Worm (Caenorhabditis elegans) whole organism, mixed stage, embryonic: Measurements from ENCODE around the gene molo-1.

ENCODE experiments used
- M03D4.4 ChIP-seq: sonication (generic microtip); optimal IDR thresholded peaks from 2 replicates; lab custom pipeline; 2017; ENCODE audit warnings: mild to moderate bottlenecking, missing genetic modification characterization, missing compliant biosample characterization
- bed-3 ChIP-seq: fragments of 200-800 bp; sonication (Bioruptor generic); optimal IDR thresholded peaks from 3 replicates; lab custom pipeline; 2018; ENCODE audit warnings: mild to moderate bottlenecking, missing genetic modification characterization, moderate library complexity, missing compliant biosample characterization
- blmp-1 ChIP-seq: fragments of 150-350 bp; optimal IDR thresholded peaks from 2 replicates; lab custom pipeline; 2014; ENCODE audit warnings: missing biosample characterization, missing genetic modification characterization
- ceh-39 ChIP-seq: fragments of 150-350 bp; optimal IDR thresholded peaks from 2 replicates; lab custom pipeline; 2014; ENCODE audit warnings: missing biosample characterization, missing genetic modification characterization
- ceh-43 ChIP-seq: fragments of 200-800 bp; sonication (Bioruptor generic); optimal IDR thresholded peaks from 2 replicates; lab custom pipeline; 2018; ENCODE audit warnings: mild to moderate bottlenecking, missing genetic modification characterization, moderate library complexity, missing compliant biosample characterization
- ceh-83 ChIP-seq: fragments of 200-800 bp; sonication (Bioruptor generic); optimal IDR thresholded peaks from 2 replicates; lab custom pipeline; 2018; ENCODE audit warnings: mild to moderate bottlenecking, missing genetic modification characterization, missing compliant biosample characterization
- ces-1 ChIP-seq: fragments of 150-350 bp; optimal IDR thresholded peaks from 2 replicates; lab custom pipeline; 2014; ENCODE audit warnings: missing biosample characterization, missing genetic modification reagents, missing genetic modification characterization
- cnd-1 ChIP-seq: fragments of 200-800 bp; sonication (Bioruptor generic); optimal IDR thresholded peaks from 2 replicates; lab custom pipeline; 2018; ENCODE audit warnings: mild to moderate bottlenecking, missing genetic modification characterization, missing compliant biosample characterization
- drap-1 ChIP-seq: fragments of 200-800 bp; sonication (Bioruptor generic); optimal IDR thresholded peaks from 3 replicates; lab custom pipeline; 2018; ENCODE audit warnings: mild to moderate bottlenecking, missing genetic modification characterization, missing compliant biosample characterization
- elt-1 ChIP-seq: sonication (generic microtip); optimal IDR thresholded peaks from 2 replicates; lab custom pipeline; 2017; ENCODE audit warnings: missing genetic modification characterization, mild to moderate bottlenecking, missing compliant biosample characterization, antibody characterized with exemption, moderate library complexity, borderline replicate concordance; ENCODE audit not compliant: insufficient read depth
- elt-3 ChIP-seq: fragments of 150-350 bp; optimal IDR thresholded peaks from 2 replicates; lab custom pipeline; 2014; ENCODE audit warnings: missing biosample characterization, missing genetic modification characterization
- flh-1 ChIP-seq: fragments of 200-800 bp; sonication (Bioruptor generic); optimal IDR thresholded peaks from 2 replicates; lab custom pipeline; 2018; ENCODE audit warnings: mild to moderate bottlenecking, missing genetic modification characterization, moderate library complexity, missing compliant biosample characterization
- ham-2 ChIP-seq: fragments of 200-800 bp; sonication (Bioruptor generic); optimal IDR thresholded peaks from 2 replicates; lab custom pipeline; 2018; ENCODE audit warnings: mild to moderate bottlenecking, missing genetic modification characterization, missing compliant biosample characterization
- hlh-1 ChIP-seq: fragments of 150-350 bp; optimal IDR thresholded peaks from 2 replicates; lab custom pipeline; 2014; ENCODE audit warnings: missing biosample characterization, missing genetic modification reagents, missing genetic modification characterization
- lin-13 ChIP-seq: fragments of 150-350 bp; optimal IDR thresholded peaks from 2 replicates; lab custom pipeline; 2014; ENCODE audit warnings: missing biosample characterization, missing genetic modification characterization
- lin-32 ChIP-seq: fragments of 200-800 bp; sonication (Bioruptor generic); optimal IDR thresholded peaks from 2 replicates; lab custom pipeline; 2018; ENCODE audit warnings: mild to moderate bottlenecking, missing genetic modification characterization, missing compliant biosample characterization
- lsy-2 ChIP-seq: fragments of 150-350 bp; optimal IDR thresholded peaks from 2 replicates; lab custom pipeline; 2014; ENCODE audit warnings: missing biosample characterization, missing genetic modification characterization
- mab-5 ChIP-seq: fragments of 150-350 bp; optimal IDR thresholded peaks from 2 replicates; lab custom pipeline; 2014; ENCODE audit warnings: missing biosample characterization, missing genetic modification characterization
- mep-1 ChIP-seq: fragments of 150-350 bp; optimal IDR thresholded peaks from 2 replicates; lab custom pipeline; 2017; ENCODE audit warnings: missing biosample characterization, missing genetic modification reagents, missing genetic modification characterization, inconsistent platforms
- mls-2 ChIP-seq: sonication (generic microtip); optimal IDR thresholded peaks from 2 replicates; lab custom pipeline; 2016; ENCODE audit warnings: mild to moderate bottlenecking, missing genetic modification characterization, moderate library complexity, missing compliant biosample characterization
- nhr-12 ChIP-seq: fragments of 150-350 bp; optimal IDR thresholded peaks from 2 replicates; lab custom pipeline; 2014; ENCODE audit warnings: missing biosample characterization, missing genetic modification characterization
- nhr-2 ChIP-seq: fragments of 150-350 bp; optimal IDR thresholded peaks from 2 replicates; lab custom pipeline; 2014; ENCODE audit warnings: missing biosample characterization, missing genetic modification characterization
- nhr-237 ChIP-seq: fragments of 150-350 bp; optimal IDR thresholded peaks from 2 replicates; lab custom pipeline; 2014; ENCODE audit warnings: missing biosample characterization, missing genetic modification characterization
- nhr-28 ChIP-seq: fragments of 150-350 bp; optimal IDR thresholded peaks from 2 replicates; lab custom pipeline; 2014; ENCODE audit warnings: missing biosample characterization, missing genetic modification characterization
- nhr-76 ChIP-seq: sonication (generic microtip); optimal IDR thresholded peaks from 2 replicates; lab custom pipeline; 2017; ENCODE audit warnings: missing biosample characterization, missing genetic modification characterization
- pha-4 ChIP-seq: fragments of 150-350 bp; optimal IDR thresholded peaks from 2 replicates; lab custom pipeline; 2018; ENCODE audit warnings: missing biosample characterization, missing genetic modification reagents, missing genetic modification characterization
- sem-2 ChIP-seq: fragments of 200-800 bp; sonication (Bioruptor generic); optimal IDR thresholded peaks from 2 replicates; lab custom pipeline; 2018; ENCODE audit warnings: mild to moderate bottlenecking, missing genetic modification characterization, missing compliant biosample characterization
- snpc-4 ChIP-seq: fragments of 150-350 bp; optimal IDR thresholded peaks from 2 replicates; lab custom pipeline; 2014; ENCODE audit warnings: missing biosample characterization, missing genetic modification characterization
- sptf-1 ChIP-seq: sonication (generic microtip); optimal IDR thresholded peaks from 2 replicates; lab custom pipeline; 2017; ENCODE audit warnings: mild to moderate bottlenecking, missing genetic modification characterization, moderate library complexity, missing compliant biosample characterization
- tbx-8 ChIP-seq: fragments of 200-800 bp; sonication (Bioruptor generic); optimal IDR thresholded peaks from 2 replicates; lab custom pipeline; 2018; ENCODE audit warnings: mild to moderate bottlenecking, missing genetic modification characterization, moderate library complexity, missing compliant biosample characterization
- unc-120 ChIP-seq: sonication (generic microtip); optimal IDR thresholded peaks from 2 replicates; lab custom pipeline; 2017; ENCODE audit warnings: missing genetic modification characterization, missing compliant biosample characterization; ENCODE audit not compliant: poor library complexity, severe bottlenecking
- unc-39 ChIP-seq: fragments of 150-350 bp; optimal IDR thresholded peaks from 2 replicates; lab custom pipeline; 2014; ENCODE audit warnings: missing biosample characterization, missing genetic modification characterization
- unc-62 ChIP-seq: fragments of 150-350 bp; optimal IDR thresholded peaks from 2 replicates; lab custom pipeline; 2014; ENCODE audit warnings: missing biosample characterization, missing genetic modification reagents, missing genetic modification characterization
- zip-8 ChIP-seq: fragments of 150-350 bp; optimal IDR thresholded peaks from 2 replicates; lab custom pipeline; 2014; ENCODE audit warnings: missing biosample characterization, missing genetic modification characterization
- ztf-11 ChIP-seq: fragments of 150-350 bp; optimal IDR thresholded peaks from 2 replicates; lab custom pipeline; 2014; ENCODE audit warnings: missing biosample characterization, missing genetic modification characterization

The molo-1 gene

DNA sequence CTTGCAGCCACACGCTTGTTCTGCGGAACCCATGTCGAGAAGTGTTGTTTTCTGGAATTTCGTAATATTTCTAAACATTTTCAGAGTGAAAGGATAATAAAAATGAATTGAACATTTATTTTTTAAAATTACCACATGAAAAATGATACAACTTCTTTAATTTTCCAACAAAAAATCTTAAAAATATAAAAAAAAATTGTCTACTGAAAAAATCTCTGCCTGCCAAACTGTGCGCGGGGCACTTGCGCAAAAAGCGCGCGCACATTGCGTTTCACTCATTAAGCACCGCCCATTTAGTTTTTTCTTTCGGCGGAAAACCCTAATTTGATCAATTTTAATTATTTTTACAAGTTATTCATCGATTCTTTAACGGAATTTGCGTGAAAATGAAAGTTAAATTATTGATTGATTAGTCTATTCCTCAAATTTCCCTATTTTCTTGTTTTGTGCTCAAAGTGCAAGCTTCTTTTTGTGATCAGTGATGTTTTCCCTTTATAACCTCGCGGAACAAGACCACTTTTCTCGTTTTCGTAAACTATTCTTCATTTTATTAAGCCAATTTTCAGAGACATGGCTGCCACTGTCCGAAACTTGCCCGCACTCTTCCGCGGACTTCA is 18.8 kb upstream of the molo-1 start, which contains the start of the genes nmad-1 and hach-1:
Gene nmad-1 (minus strand): TSS at position 51 of the 617 bp plus-strand sequence.
Gene hach-1 (plus strand): TSS at position 567 of the 617 bp plus-strand sequence.
- peak; percentile 91 for TF ChIP-seq cnd-1 (tag; lab: Kevin White, UChicago)
- TF ChIP-seq nhr-28: no peak
- no peak for TF ChIP-seq unc-62 (GFP tag; lab: Kevin White, UChicago)
- no peak for TF ChIP-seq snpc-4 (tag; lab: Kevin White, UChicago)
- TF ChIP-seq zip-8: no peak
- no peak for TF ChIP-seq unc-39
- TF ChIP-seq nhr-76 (tag; lab: Kevin White, UChicago): peak; percentile 33
- TF ChIP-seq pha-4 (tag; lab: Kevin White, UChicago): no peak
- TF ChIP-seq bed-3 (GFP tag; lab: Kevin White, UChicago): peak; percentile 85
- peak; percentile 97 for TF ChIP-seq ceh-43 (GFP tag; lab: Kevin White, UChicago)
- TF ChIP-seq ceh-83 (GFP tag; lab: Kevin White, UChicago): peak; percentile 94
- peak; percentile 93 for TF ChIP-seq unc-120 (tag; lab: Kevin White, UChicago)
- peak; percentile 95 for TF ChIP-seq M03D4.4 (tag; lab: Kevin White, UChicago)
- TF ChIP-seq mls-2: peak; percentile 98
- peak; percentile 41 for TF ChIP-seq ceh-39
- peak; percentile 87 for TF ChIP-seq drap-1 (GFP tag; lab: Kevin White, UChicago)
- no peak for TF ChIP-seq nhr-12
- TF ChIP-seq elt-1: peak; percentile 35
- peak; percentile 24 for TF ChIP-seq nhr-237 (tag; lab: Kevin White, UChicago)
- TF ChIP-seq sem-2 (GFP tag; lab: Kevin White, UChicago): peak; percentile 76
- peak; percentile 90 for TF ChIP-seq mep-1 (tag; lab: Kevin White, UChicago)
- TF ChIP-seq lsy-2 (tag; lab: Kevin White, UChicago): peak; percentile 64
- TF ChIP-seq ces-1 (GFP tag; lab: Kevin White, UChicago): peak; percentile 91
- peak; percentile 74 for TF ChIP-seq blmp-1 (tag; lab: Kevin White, UChicago)
- no peak for TF ChIP-seq elt-3 (tag; lab: Kevin White, UChicago)
- TF ChIP-seq nhr-2 (tag; lab: Kevin White, UChicago): no peak
- TF ChIP-seq lin-13 (tag; lab: Kevin White, UChicago): peak; percentile 69
- TF ChIP-seq ztf-11 (tag; lab: Kevin White, UChicago): peak; percentile 67
- TF ChIP-seq flh-1 (GFP tag; lab: Kevin White, UChicago): peak; percentile 81
- TF ChIP-seq ham-2 (GFP tag; lab: Kevin White, UChicago): peak; percentile 64
- peak; percentile 98 for TF ChIP-seq sptf-1 (tag; lab: Kevin White, UChicago)
- peak; percentile 71 for TF ChIP-seq hlh-1 (tag; lab: Kevin White, UChicago)
- peak; percentile 56 for TF ChIP-seq mab-5
- TF ChIP-seq tbx-8 (GFP tag; lab: Kevin White, UChicago): peak; percentile 87
- peak; percentile 36 for TF ChIP-seq lin-32

DNA sequence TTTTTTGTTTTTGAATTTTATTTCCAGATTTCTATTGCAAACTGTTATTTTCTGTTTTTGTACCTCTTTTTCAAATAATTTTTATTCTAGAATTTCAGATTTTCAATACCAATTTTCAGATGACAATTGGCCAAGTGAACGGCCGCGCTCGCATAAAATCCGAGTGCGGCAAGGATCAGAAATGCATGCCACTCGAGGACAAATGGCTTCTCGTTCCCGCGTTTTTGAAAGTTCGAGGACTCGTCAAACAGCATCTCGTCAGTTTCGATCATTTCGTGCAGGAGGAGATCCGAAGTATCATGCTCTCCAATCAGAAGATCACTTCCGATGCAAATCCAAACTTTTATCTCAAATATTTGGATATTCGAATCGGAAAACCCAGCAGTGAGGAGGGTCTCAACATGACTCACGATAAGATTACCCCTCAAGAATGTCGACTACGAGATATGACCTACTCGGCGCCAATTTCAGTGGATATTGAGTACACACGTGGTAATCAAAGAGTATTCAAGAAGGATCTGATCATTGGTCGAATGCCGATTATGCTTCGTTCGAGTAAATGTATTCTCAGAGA is 16.5 kb upstream of the molo-1 start, which contains the start of gene rpc-2:
Gene rpc-2 (plus strand): TSS at position 120 of the 574 bp plus-strand sequence.
- TF ChIP-seq zip-8: no peak

DNA sequence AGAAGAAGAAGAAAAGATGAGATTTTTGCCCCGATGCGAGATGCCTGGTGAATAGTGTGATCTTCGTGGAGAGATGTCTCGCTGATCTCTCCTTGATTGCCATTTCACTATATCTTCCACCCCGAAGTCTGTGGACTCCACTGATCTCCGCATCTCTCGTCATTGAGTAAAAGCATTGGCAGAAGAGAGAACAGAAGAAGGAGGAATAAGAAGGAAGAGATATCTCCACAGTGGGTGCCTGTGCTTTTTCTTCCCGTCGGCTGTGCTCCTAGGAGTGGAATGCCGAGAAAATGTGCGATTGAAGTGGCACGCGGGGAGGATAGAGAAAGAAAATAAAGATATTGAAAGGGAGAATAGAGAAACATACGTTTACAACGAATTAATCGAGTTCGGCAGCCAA is 10.1 kb upstream of the molo-1 start:
- no peak for TF ChIP-seq nhr-76 (tag; lab: Kevin White, UChicago)
- TF ChIP-seq snpc-4 (tag; lab: Kevin White, UChicago): no peak
- TF ChIP-seq mls-2: no peak
- no peak for TF ChIP-seq nhr-12
- no peak for TF ChIP-seq ces-1 (GFP tag; lab: Kevin White, UChicago)
- TF ChIP-seq lsy-2 (tag; lab: Kevin White, UChicago): no peak
- no peak for TF ChIP-seq elt-1
- no peak for TF ChIP-seq ztf-11 (tag; lab: Kevin White, UChicago)
- TF ChIP-seq ceh-83 (GFP tag; lab: Kevin White, UChicago): no peak
- no peak for TF ChIP-seq drap-1 (GFP tag; lab: Kevin White, UChicago)
- TF ChIP-seq nhr-2 (tag; lab: Kevin White, UChicago): no peak
- TF ChIP-seq zip-8: no peak
- TF ChIP-seq lin-32: no peak
- TF ChIP-seq hlh-1 (tag; lab: Kevin White, UChicago): peak; percentile 78
- peak; percentile 62 for TF ChIP-seq unc-62 (GFP tag; lab: Kevin White, UChicago)
- TF ChIP-seq lin-13 (tag; lab: Kevin White, UChicago): no peak
- no peak for TF ChIP-seq ceh-39
- no peak for TF ChIP-seq mab-5
- TF ChIP-seq mep-1 (tag; lab: Kevin White, UChicago): no peak
- TF ChIP-seq nhr-28: no peak
- TF ChIP-seq sem-2 (GFP tag; lab: Kevin White, UChicago): no peak
- TF ChIP-seq M03D4.4 (tag; lab: Kevin White, UChicago): no peak
- TF ChIP-seq sptf-1 (tag; lab: Kevin White, UChicago): no peak
- no peak for TF ChIP-seq unc-39
- no peak for TF ChIP-seq pha-4 (tag; lab: Kevin White, UChicago)
- no peak for TF ChIP-seq bed-3 (GFP tag; lab: Kevin White, UChicago)
- peak; percentile 37 for TF ChIP-seq nhr-237 (tag; lab: Kevin White, UChicago)
- no peak for TF ChIP-seq ham-2 (GFP tag; lab: Kevin White, UChicago)
- TF ChIP-seq flh-1 (GFP tag; lab: Kevin White, UChicago): no peak
- TF ChIP-seq tbx-8 (GFP tag; lab: Kevin White, UChicago): no peak
- TF ChIP-seq cnd-1 (tag; lab: Kevin White, UChicago): no peak
- TF ChIP-seq blmp-1 (tag; lab: Kevin White, UChicago): no peak
- peak; percentile 96 for TF ChIP-seq unc-120 (tag; lab: Kevin White, UChicago)
- no peak for TF ChIP-seq ceh-43 (GFP tag; lab: Kevin White, UChicago)
